Fruit fly (Drosophila melanogaster) whole organism, embryonic: ENCODE data around the gene AP-2alpha.
A peak's percentile ranks its signal among the peaks of the same experiment; 100 is the strongest.

Experiments used
- Abd-B ChIP-seq: fragments of 200-800 bp; sonication (Bioruptor generic); optimal IDR thresholded peaks from 2 replicates; lab custom pipeline; 2018; ENCODE audit warnings: missing biosample characterization, mild to moderate bottlenecking, missing genetic modification characterization, moderate library complexity
- Atf6 ChIP-seq: fragments of 200-800 bp; sonication (Bioruptor generic); IDR thresholded peaks from 2 replicates; pipeline ENCODE4 v1.3.6; 2022; ENCODE audit warnings: missing biosample characterization, missing genetic modification characterization
- BtbVII ChIP-seq: fragments of 200-800 bp; sonication (Bioruptor generic); optimal IDR thresholded peaks from 3 replicates; lab custom pipeline; 2017; ENCODE audit warnings: missing biosample characterization, mild to moderate bottlenecking, missing genetic modification characterization
- CG10366 ChIP-seq: fragments of 200-800 bp; sonication (Bioruptor generic); IDR thresholded peaks from 2 replicates; pipeline ENCODE4 v1.3.6; 2022; ENCODE audit warnings: missing biosample characterization, missing genetic modification characterization
- CG11247 ChIP-seq: fragments of 200-800 bp; sonication (Bioruptor generic); IDR thresholded peaks from 2 replicates; pipeline ENCODE4 v1.3.6; 2022; ENCODE audit warnings: missing biosample characterization, missing genetic modification characterization
- CG11398 ChIP-seq: fragments of 200-800 bp; sonication (Bioruptor generic); optimal IDR thresholded peaks from 2 replicates; lab custom pipeline; 2016; ENCODE audit warnings: missing biosample characterization, missing genetic modification characterization
- CG11696 ChIP-seq: fragments of 200-800 bp; sonication (Bioruptor generic); IDR thresholded peaks from 2 replicates; pipeline ENCODE4 v1.3.6; 2022; ENCODE audit warnings: missing biosample characterization, missing genetic modification characterization
- CG14014 ChIP-seq: fragments of 200-800 bp; sonication (Bioruptor generic); IDR thresholded peaks from 2 replicates; pipeline ENCODE4 v1.3.6; 2022; ENCODE audit warnings: missing biosample characterization, missing genetic modification characterization
- CG14441 ChIP-seq: fragments of 200-800 bp; sonication (Bioruptor generic); IDR thresholded peaks from 2 replicates; pipeline ENCODE4 v1.3.6; 2022; ENCODE audit warnings: missing biosample characterization, missing genetic modification characterization
- CG1602 ChIP-seq: fragments of 200-800 bp; sonication (Bioruptor generic); optimal IDR thresholded peaks from 3 replicates; lab custom pipeline; 2016; ENCODE audit warnings: missing biosample characterization, missing genetic modification characterization
- CG16813 ChIP-seq: fragments of 200-800 bp; sonication (Bioruptor generic); IDR thresholded peaks from 3 replicates; pipeline ENCODE4 v1.3.6; 2022; ENCODE audit warnings: missing biosample characterization, missing genetic modification characterization; ENCODE audit not compliant: partially characterized antibody
- CG17186 ChIP-seq: fragments of 200-800 bp; sonication (Bioruptor generic); optimal IDR thresholded peaks from 3 replicates; lab custom pipeline; 2017; ENCODE audit warnings: missing biosample characterization, missing genetic modification reagents, missing genetic modification characterization
- CG17612 ChIP-seq: fragments of 200-800 bp; sonication (Bioruptor generic); IDR thresholded peaks from 2 replicates; pipeline ENCODE4 v1.3.6; 2022; ENCODE audit warnings: missing biosample characterization, missing genetic modification characterization
- CG17829 ChIP-seq: fragments of 200-800 bp; optimal IDR thresholded peaks from 2 replicates; lab custom pipeline; 2019; ENCODE audit warnings: missing biosample characterization, mild to moderate bottlenecking, missing genetic modification characterization, moderate library complexity
- CG17912 ChIP-seq: fragments of 200-800 bp; sonication (Bioruptor generic); optimal IDR thresholded peaks from 2 replicates; lab custom pipeline; 2018; ENCODE audit warnings: missing biosample characterization, mild to moderate bottlenecking, missing genetic modification characterization
- CG18262 ChIP-seq: fragments of 200-800 bp; optimal IDR thresholded peaks from 3 replicates; lab custom pipeline; 2019; ENCODE audit warnings: missing biosample characterization, mild to moderate bottlenecking, missing genetic modification characterization, moderate library complexity
- CG18619 ChIP-seq: fragments of 200-800 bp; sonication (Bioruptor generic); optimal IDR thresholded peaks from 3 replicates; lab custom pipeline; 2017; ENCODE audit warnings: missing biosample characterization, mild to moderate bottlenecking, missing genetic modification characterization
- CG2712 ChIP-seq: fragments of 200-800 bp; optimal IDR thresholded peaks from 3 replicates; lab custom pipeline; 2019; ENCODE audit warnings: missing biosample characterization, mild to moderate bottlenecking, missing genetic modification characterization, moderate library complexity
- CG32767 ChIP-seq: fragments of 200-800 bp; sonication (Bioruptor generic); IDR thresholded peaks from 2 replicates; pipeline ENCODE4 v1.3.6; 2022; ENCODE audit warnings: missing biosample characterization, missing genetic modification characterization
- CG4404 ChIP-seq: fragments of 200-800 bp; sonication (Bioruptor generic); IDR thresholded peaks from 2 replicates; pipeline ENCODE4 v1.3.6; 2022; ENCODE audit warnings: missing biosample characterization, missing genetic modification characterization
- CG5245 ChIP-seq: fragments of 200-800 bp; sonication (Bioruptor generic); optimal IDR thresholded peaks from 3 replicates; lab custom pipeline; 2016; ENCODE audit warnings: missing biosample characterization, missing genetic modification characterization
- CG6689 ChIP-seq: fragments of 200-800 bp; sonication (Bioruptor generic); IDR thresholded peaks from 2 replicates; pipeline ENCODE4 v1.3.6; 2022; ENCODE audit warnings: missing biosample characterization, missing genetic modification characterization
- Drgx ChIP-seq: fragments of 200-800 bp; sonication (Bioruptor generic); IDR thresholded peaks from 2 replicates; pipeline ENCODE4 v1.3.6; 2022; ENCODE audit warnings: missing biosample characterization, missing genetic modification characterization
- HLH3B ChIP-seq: fragments of 200-800 bp; sonication (Bioruptor generic); IDR thresholded peaks from 2 replicates; pipeline ENCODE4 v1.3.6; 2022; ENCODE audit warnings: missing biosample characterization, missing genetic modification characterization
- Hmx ChIP-seq: fragments of 200-800 bp; sonication (Bioruptor generic); optimal IDR thresholded peaks from 2 replicates; lab custom pipeline; 2016; ENCODE audit warnings: missing biosample characterization, missing genetic modification characterization
- Max ChIP-seq: fragments of 200-800 bp; sonication (Bioruptor generic); optimal IDR thresholded peaks from 2 replicates; lab custom pipeline; 2016; ENCODE audit warnings: missing biosample characterization, mild to moderate bottlenecking, missing genetic modification characterization
- Mrtf ChIP-seq: fragments of 200-800 bp; sonication (Bioruptor generic); IDR thresholded peaks from 3 replicates; pipeline ENCODE4 v1.3.6; 2022; ENCODE audit warnings: missing biosample characterization, missing genetic modification characterization
- Pdp1 ChIP-seq, 2 experiments: fragments of 200-800 bp; sonication (Bioruptor generic); optimal IDR thresholded peaks; 3 replicates each; lab custom pipeline; 2016; ENCODE audit warnings: missing biosample characterization in 2 of 2, missing genetic modification characterization in 2 of 2, mild to moderate bottlenecking in 1 of 2, moderate library complexity in 1 of 2
- Poxn ChIP-seq: fragments of 200-800 bp; sonication (Bioruptor generic); IDR thresholded peaks from 2 replicates; pipeline ENCODE4 v1.3.6; 2022; ENCODE audit warnings: missing biosample characterization, missing genetic modification characterization
- Tbp ChIP-seq: fragments of >200 bp; optimal IDR thresholded peaks from 2 replicates; lab custom pipeline; 2018; ENCODE audit warnings: missing biosample characterization, missing genetic modification characterization
- Trl ChIP-seq, 3 experiments: fragments of >200 bp in 2 of 3; fragments of 200-800 bp in 1 of 3; sonication (Bioruptor generic) in 1 of 3; optimal IDR thresholded peaks; 2 replicates in 1 of 3; 3 replicates in 2 of 3; lab custom pipeline; 2016 to 2017; ENCODE audit warnings: missing biosample characterization in 1 of 3, missing genetic modification characterization in 1 of 3
- Xrp1 ChIP-seq: fragments of 200-800 bp; sonication (Bioruptor generic); IDR thresholded peaks from 2 replicates; pipeline ENCODE4 v1.3.6; 2022; ENCODE audit warnings: missing biosample characterization, missing genetic modification characterization
- ab ChIP-seq: fragments of 200-800 bp; sonication (Bioruptor generic); optimal IDR thresholded peaks from 2 replicates; lab custom pipeline; 2016; ENCODE audit warnings: missing biosample characterization, missing genetic modification characterization
- chif ChIP-seq, 2 experiments: fragments of 200-800 bp; sonication (Bioruptor generic); optimal IDR thresholded peaks; 3 replicates each; lab custom pipeline; 2016; ENCODE audit warnings: missing biosample characterization in 2 of 2, missing genetic modification characterization in 2 of 2
- gcm ChIP-seq: fragments of 200-800 bp; sonication (Bioruptor generic); optimal IDR thresholded peaks from 2 replicates; lab custom pipeline; 2019; ENCODE audit warnings: missing biosample characterization, mild to moderate bottlenecking, missing genetic modification characterization, moderate library complexity
- grau ChIP-seq: fragments of 200-800 bp; optimal IDR thresholded peaks from 3 replicates; lab custom pipeline; 2019; ENCODE audit warnings: missing biosample characterization, mild to moderate bottlenecking, missing genetic modification characterization, moderate library complexity
- gt ChIP-seq: fragments of 200-800 bp; sonication (Bioruptor generic); IDR thresholded peaks from 2 replicates; pipeline ENCODE4 v1.3.6; 2022; ENCODE audit warnings: missing biosample characterization, missing genetic modification characterization
- ham ChIP-seq: fragments of 200-800 bp; sonication (Bioruptor generic); IDR thresholded peaks from 2 replicates; pipeline ENCODE4 v1.3.6; 2022; ENCODE audit warnings: missing biosample characterization, missing genetic modification characterization
- kay ChIP-seq: fragments of 200-800 bp; sonication (Bioruptor generic); optimal IDR thresholded peaks from 2 replicates; lab custom pipeline; 2016; ENCODE audit warnings: missing biosample characterization, missing genetic modification characterization
- p53 ChIP-seq: fragments of 200-800 bp; sonication (Bioruptor generic); optimal IDR thresholded peaks from 2 replicates; lab custom pipeline; 2016; ENCODE audit warnings: missing biosample characterization, missing genetic modification characterization
- pfk ChIP-seq: fragments of 200-800 bp; sonication (Bioruptor generic); optimal IDR thresholded peaks from 2 replicates; lab custom pipeline; 2018; ENCODE audit warnings: missing biosample characterization, mild to moderate bottlenecking, missing genetic modification characterization, moderate library complexity
- phol ChIP-seq: fragments of 200-800 bp; sonication (Bioruptor generic); optimal IDR thresholded peaks from 3 replicates; lab custom pipeline; 2018; ENCODE audit warnings: missing biosample characterization, mild to moderate bottlenecking, missing genetic modification characterization, moderate library complexity
- prd ChIP-seq, 3 experiments: fragments of >200 bp in 2 of 3; fragments of 200-800 bp in 1 of 3; sonication (Bioruptor generic) in 1 of 3; optimal IDR thresholded peaks in 2 of 3; IDR thresholded peaks in 1 of 3; 2 replicates in 2 of 3; 3 replicates in 1 of 3; pipeline versions ENCODE4 v1.3.6 to Lab custom; 2017 to 2022; ENCODE audit warnings: missing biosample characterization in 1 of 3, missing genetic modification characterization in 1 of 3
- pum ChIP-seq: fragments of 200-800 bp; sonication (Bioruptor generic); optimal IDR thresholded peaks from 2 replicates; lab custom pipeline; 2016; ENCODE audit warnings: missing biosample characterization, missing genetic modification characterization
- ranshi ChIP-seq: fragments of 200-800 bp; sonication (Bioruptor generic); IDR thresholded peaks from 2 replicates; pipeline ENCODE4 v1.3.6; 2022; ENCODE audit warnings: missing biosample characterization, missing genetic modification characterization
- scrt ChIP-seq: fragments of 200-800 bp; sonication (Bioruptor generic); optimal IDR thresholded peaks from 2 replicates; lab custom pipeline; 2018; ENCODE audit warnings: missing biosample characterization, mild to moderate bottlenecking, missing genetic modification characterization, moderate library complexity
- seq ChIP-seq: fragments of 200-800 bp; sonication (Bioruptor generic); IDR thresholded peaks from 2 replicates; pipeline ENCODE4 v1.3.6; 2022; ENCODE audit warnings: missing biosample characterization, missing genetic modification characterization
- sim ChIP-seq: fragments of 200-800 bp; sonication (Bioruptor generic); IDR thresholded peaks from 2 replicates; pipeline ENCODE4 v1.3.6; 2022; ENCODE audit warnings: missing biosample characterization, missing genetic modification characterization
- tio ChIP-seq: fragments of 200-800 bp; sonication (Bioruptor generic); optimal IDR thresholded peaks from 2 replicates; lab custom pipeline; 2017; ENCODE audit warnings: missing biosample characterization, missing genetic modification characterization, inconsistent platforms
- ttk ChIP-seq: fragments of 200-800 bp; sonication (Bioruptor generic); IDR thresholded peaks from 2 replicates; pipeline ENCODE4 v2.1.2; 2022; ENCODE audit warnings: missing biosample characterization, missing genetic modification characterization

Gene AP-2alpha

dm6 chr2L:403627-404575 lies 10.7 kb downstream of the AP-2alpha start, which contains the start of gene Polr1B (continued):
- TF ChIP-seq CG17829 (tag; lab: Kevin White, UChicago) (peak; percentile 36), CG18619 (no peak), Trl (optimal IDR thresholded peaks at IDR 0.05; lab: Kevin White, UChicago) (no peak), Trl (GFP tag; optimal IDR thresholded peaks at IDR 0.05; lab: Kevin White, UChicago) (no peak), kay (no peak), Tbp (GFP tag; lab: Kevin White, UChicago) (no peak), CG16813 (GFP tag; lab: Robert Waterston, UW) (0 out of 3 replicates have a peak, but pooled peaks have one; percentile 33), scrt (GFP tag; lab: Kevin White, UChicago) (no peak), seq (GFP tag; lab: Robert Waterston, UW) (no peak), Max (GFP tag; lab: Kevin White, UChicago) (peak; percentile 80), Hmx (GFP tag; lab: Kevin White, UChicago) (no peak), CG17612 (GFP tag; lab: Robert Waterston, UW) (no peak), CG17912 (GFP tag; lab: Kevin White, UChicago) (no peak), Drgx (no peak), CG10366 (GFP tag; lab: Robert Waterston, UW) (no peak), Poxn (GFP tag; lab: Robert Waterston, UW) (no peak), Pdp1 (GFP tag; optimal IDR thresholded peaks at IDR 0.05; lab: Kevin White, UChicago) (no peak), Mrtf (no peak), p53 (GFP tag; lab: Kevin White, UChicago) (no peak), ranshi (GFP tag; lab: Robert Waterston, UW) (no peak), Xrp1 (GFP tag; lab: Robert Waterston, UW) (no peak), CG11696 (GFP tag; lab: Robert Waterston, UW) (no peak), grau (tag; lab: Kevin White, UChicago) (no peak), CG14014 (GFP tag; lab: Robert Waterston, UW) (no peak), ab (GFP tag; lab: Kevin White, UChicago) (no peak), tio (no peak), chif (GFP tag; optimal IDR thresholded peaks at IDR 0.05; lab: Kevin White, UChicago) (no peak), BtbVII (no peak), CG14441 (GFP tag; lab: Robert Waterston, UW) (no peak), CG6689 (no peak), gcm (no peak), CG5245 (GFP tag; lab: Kevin White, UChicago) (no peak), CG11247 (GFP tag; lab: Robert Waterston, UW) (no peak), pum (GFP tag; lab: Kevin White, UChicago) (no peak), CG18262 (tag; lab: Kevin White, UChicago) (peak; percentile 24), Atf6 (GFP tag; lab: Robert Waterston, UW) (no peak), CG32767 (no peak), CG11398 (GFP tag; lab: Kevin White, UChicago) (no peak), Abd-B (GFP tag; lab: Kevin White, UChicago) (no peak), ham (GFP tag; lab: Robert Waterston, UW) (no peak), gt (GFP tag; lab: Robert Waterston, UW) (no peak), HLH3B (GFP tag; lab: Robert Waterston, UW) (no peak), phol (tag; lab: Kevin White, UChicago) (peak; percentile 50), ttk (GFP tag; lab: Robert Waterston, UW) (no peak), CG2712 (tag; lab: Kevin White, UChicago) (peak; percentile 54), CG4404 (GFP tag; lab: Robert Waterston, UW) (no peak), CG17186 (GFP tag; lab: Kevin White, UChicago) (no peak), sim (GFP tag; lab: Robert Waterston, UW) (no peak), pfk (no peak), CG1602 (no peak), prd (optimal IDR thresholded peaks at IDR 0.05; lab: Kevin White, UChicago) (no peak), prd (GFP tag; IDR thresholded peaks at IDR 0.05; lab: Robert Waterston, UW) (no peak)
